Worm (Caenorhabditis elegans) whole organism, L2 larva: ENCODE data around the gene ZC266.1.

ENCODE experiments used
- C34F6.9 ChIP-seq: fragments of 150-350 bp; optimal IDR thresholded peaks from 2 replicates; lab custom pipeline; 2014; ENCODE audit warnings: missing biosample characterization, missing genetic modification characterization
- F13H6.1 ChIP-seq: sonication (generic microtip); optimal IDR thresholded peaks from 2 replicates; lab custom pipeline; 2016; ENCODE audit warnings: missing genetic modification characterization, missing compliant biosample characterization
- Y55F3AM.14 ChIP-seq: fragments of 200-800 bp; sonication (Bioruptor generic); optimal IDR thresholded peaks from 2 replicates; lab custom pipeline; 2018; ENCODE audit warnings: mild to moderate bottlenecking, missing genetic modification characterization, missing compliant biosample characterization
- aly-2 ChIP-seq: fragments of 150-350 bp; optimal IDR thresholded peaks from 2 replicates; lab custom pipeline; 2014; ENCODE audit warnings: missing biosample characterization, missing genetic modification characterization
- blmp-1 ChIP-seq: sonication (generic microtip); optimal IDR thresholded peaks from 2 replicates; lab custom pipeline; 2017; ENCODE audit warnings: missing genetic modification characterization, mild to moderate bottlenecking, missing compliant biosample characterization, antibody characterized with exemption, moderate library complexity; ENCODE audit not compliant: insufficient read depth
- ceh-82 ChIP-seq: fragments of 150-350 bp; optimal IDR thresholded peaks from 2 replicates; lab custom pipeline; 2014; ENCODE audit warnings: missing biosample characterization, missing genetic modification characterization
- crh-2 ChIP-seq: sonication (generic microtip); optimal IDR thresholded peaks from 2 replicates; lab custom pipeline; 2017; ENCODE audit warnings: missing biosample characterization, missing genetic modification characterization
- dmd-4 ChIP-seq: sonication (generic microtip); optimal IDR thresholded peaks from 2 replicates; lab custom pipeline; 2017; ENCODE audit warnings: missing biosample characterization, missing genetic modification characterization
- elt-1 ChIP-seq: fragments of 150-350 bp; optimal IDR thresholded peaks from 2 replicates; lab custom pipeline; 2014; ENCODE audit warnings: missing biosample characterization, missing genetic modification characterization
- elt-3 ChIP-seq: sonication (generic microtip); optimal IDR thresholded peaks from 2 replicates; lab custom pipeline; 2017; ENCODE audit warnings: missing biosample characterization, missing genetic modification characterization
- fos-1 ChIP-seq: fragments of 150-350 bp; optimal IDR thresholded peaks from 2 replicates; lab custom pipeline; 2014; ENCODE audit warnings: missing biosample characterization, missing genetic modification characterization
- gmeb-1 ChIP-seq: fragments of 150-350 bp; optimal IDR thresholded peaks from 2 replicates; lab custom pipeline; 2014; ENCODE audit warnings: missing biosample characterization, missing genetic modification characterization
- lin-11 ChIP-seq: fragments of 150-350 bp; sonication (generic microtip); optimal IDR thresholded peaks from 2 replicates; lab custom pipeline; 2014; ENCODE audit warnings: missing biosample characterization, missing genetic modification characterization, inconsistent platforms, mixed read lengths
- lin-39 ChIP-seq: fragments of 150-350 bp; optimal IDR thresholded peaks from 2 replicates; lab custom pipeline; 2014; ENCODE audit warnings: missing biosample characterization, missing genetic modification reagents, missing genetic modification characterization
- lsy-2 ChIP-seq, 2 experiments: fragments of 150-350 bp in 1 of 2; sonication (generic microtip) in 1 of 2; optimal IDR thresholded peaks; 2 replicates each; lab custom pipeline; 2014 to 2017; ENCODE audit warnings: missing biosample characterization in 2 of 2, missing genetic modification characterization in 2 of 2
- mab-5 ChIP-seq: fragments of 150-350 bp; optimal IDR thresholded peaks from 2 replicates; lab custom pipeline; 2014; ENCODE audit warnings: missing biosample characterization, missing genetic modification characterization
- mbf-1 ChIP-seq: sonication (generic microtip); optimal IDR thresholded peaks from 2 replicates; lab custom pipeline; 2017; ENCODE audit warnings: missing biosample characterization, missing genetic modification characterization
- mdl-1 ChIP-seq, 2 experiments: fragments of 150-350 bp in 1 of 2; sonication (generic microtip) in 1 of 2; optimal IDR thresholded peaks; 2 replicates each; lab custom pipeline; 2017; ENCODE audit warnings: missing biosample characterization in 2 of 2, missing genetic modification characterization in 2 of 2
- nhr-10 ChIP-seq: sonication (generic microtip); optimal IDR thresholded peaks from 2 replicates; lab custom pipeline; 2017; ENCODE audit warnings: missing biosample characterization, missing genetic modification characterization
- nhr-11 ChIP-seq: fragments of 150-350 bp; optimal IDR thresholded peaks from 2 replicates; lab custom pipeline; 2014; ENCODE audit warnings: missing biosample characterization, missing genetic modification characterization
- nhr-12 ChIP-seq: fragments of 150-350 bp; optimal IDR thresholded peaks from 2 replicates; lab custom pipeline; 2014; ENCODE audit warnings: missing biosample characterization, missing genetic modification characterization
- nhr-129 ChIP-seq: fragments of 150-350 bp; optimal IDR thresholded peaks from 2 replicates; lab custom pipeline; 2014; ENCODE audit warnings: missing biosample characterization, missing genetic modification characterization
- nhr-21 ChIP-seq: fragments of 150-350 bp; optimal IDR thresholded peaks from 2 replicates; lab custom pipeline; 2014; ENCODE audit warnings: missing biosample characterization, missing genetic modification characterization
- nhr-23 ChIP-seq: fragments of 150-350 bp; optimal IDR thresholded peaks from 2 replicates; lab custom pipeline; 2014; ENCODE audit warnings: missing biosample characterization, missing genetic modification reagents, missing genetic modification characterization
- nhr-237 ChIP-seq: fragments of 150-350 bp; optimal IDR thresholded peaks from 2 replicates; lab custom pipeline; 2014; ENCODE audit warnings: missing biosample characterization, missing genetic modification characterization
- nhr-6 ChIP-seq: fragments of 150-350 bp; optimal IDR thresholded peaks from 2 replicates; lab custom pipeline; 2014; ENCODE audit warnings: missing biosample characterization, missing genetic modification characterization
- nhr-77 ChIP-seq: fragments of 150-350 bp; optimal IDR thresholded peaks from 2 replicates; lab custom pipeline; 2014; ENCODE audit warnings: missing biosample characterization, missing genetic modification characterization
- peb-1 ChIP-seq: fragments of 150-350 bp; optimal IDR thresholded peaks from 2 replicates; lab custom pipeline; 2014; ENCODE audit warnings: missing biosample characterization, missing genetic modification characterization
- skn-1 ChIP-seq: sonication (generic microtip); optimal IDR thresholded peaks from 2 replicates; lab custom pipeline; 2017; ENCODE audit warnings: missing biosample characterization, missing genetic modification characterization
- sma-9 ChIP-seq, 2 experiments: fragments of 150-350 bp in 1 of 2; sonication (generic microtip) in 1 of 2; optimal IDR thresholded peaks; 2 replicates each; lab custom pipeline; 2014 to 2016; ENCODE audit warnings: missing genetic modification characterization in 2 of 2, mild to moderate bottlenecking in 1 of 2, missing biosample characterization in 1 of 2, missing compliant biosample characterization in 1 of 2, missing genetic modification reagents in 1 of 2, moderate library complexity in 1 of 2
- unc-55 ChIP-seq: fragments of 150-350 bp; sonication (generic microtip); optimal IDR thresholded peaks from 3 replicates; lab custom pipeline; 2014; ENCODE audit warnings: missing biosample characterization, missing genetic modification reagents, missing genetic modification characterization
- unc-62 ChIP-seq: fragments of 150-350 bp; optimal IDR thresholded peaks from 2 replicates; lab custom pipeline; 2014; ENCODE audit warnings: missing biosample characterization, missing genetic modification reagents, missing genetic modification characterization
- zag-1 ChIP-seq: fragments of 150-350 bp; optimal IDR thresholded peaks from 2 replicates; lab custom pipeline; 2014; ENCODE audit warnings: missing biosample characterization, missing genetic modification characterization
- ztf-1 ChIP-seq: fragments of 200-800 bp; sonication (Bioruptor generic); conservative IDR thresholded peaks from 2 replicates; pipeline ENCODE4 v1.3.6; 2022; ENCODE audit warnings: missing genetic modification characterization, missing compliant biosample characterization
- ztf-11 ChIP-seq: sonication (generic microtip); optimal IDR thresholded peaks from 2 replicates; lab custom pipeline; 2017; ENCODE audit warnings: missing biosample characterization, missing genetic modification characterization
- ztf-4 ChIP-seq: fragments of 150-350 bp; optimal IDR thresholded peaks from 2 replicates; lab custom pipeline; 2014; ENCODE audit warnings: missing biosample characterization, missing genetic modification characterization

The ZC266.1 gene

DNA sequence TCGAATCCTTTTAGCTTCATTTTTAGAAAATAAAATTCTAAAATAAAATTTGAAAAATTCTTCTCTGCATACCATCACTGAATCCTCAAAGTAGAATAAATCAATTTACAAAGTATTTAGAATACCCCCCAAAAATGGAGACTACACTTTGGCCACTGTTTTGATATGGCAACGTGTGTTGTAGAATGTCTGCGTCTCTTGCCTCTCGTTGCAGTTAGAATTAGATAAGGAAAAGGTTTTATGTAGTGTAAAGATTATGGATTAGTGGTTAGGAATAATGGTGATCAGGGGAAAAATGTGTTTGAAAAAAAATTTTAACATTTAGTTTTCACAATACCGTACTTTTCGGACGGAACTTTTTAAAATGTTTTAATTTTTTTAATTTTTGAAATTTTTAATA is 19.9 kb upstream of the ZC266.1 start, which contains the start of gene prx-6:
Gene prx-6 (minus strand): TSS at position 129 of the 400 bp plus-strand sequence.
- TF ChIP-seq crh-2 = peak; percentile 66
- TF ChIP-seq fos-1 (tag; lab: Kevin White, UChicago) = peak; percentile 41
- no peak for TF ChIP-seq ztf-11
- TF ChIP-seq C34F6.9 (tag; lab: Kevin White, UChicago) = no peak
- peak; percentile 6 for TF ChIP-seq gmeb-1 (tag; lab: Kevin White, UChicago)
- TF ChIP-seq sma-9 (GFP tag; optimal IDR thresholded peaks at IDR 0.05; lab: Kevin White, UChicago) = no peak
- no peak for TF ChIP-seq sma-9 (tag; optimal IDR thresholded peaks at IDR 0.05; lab: Kevin White, UChicago)
- TF ChIP-seq nhr-10 (tag; lab: Kevin White, UChicago) = no peak
- TF ChIP-seq, all 48 proteins: peak for 3

DNA sequence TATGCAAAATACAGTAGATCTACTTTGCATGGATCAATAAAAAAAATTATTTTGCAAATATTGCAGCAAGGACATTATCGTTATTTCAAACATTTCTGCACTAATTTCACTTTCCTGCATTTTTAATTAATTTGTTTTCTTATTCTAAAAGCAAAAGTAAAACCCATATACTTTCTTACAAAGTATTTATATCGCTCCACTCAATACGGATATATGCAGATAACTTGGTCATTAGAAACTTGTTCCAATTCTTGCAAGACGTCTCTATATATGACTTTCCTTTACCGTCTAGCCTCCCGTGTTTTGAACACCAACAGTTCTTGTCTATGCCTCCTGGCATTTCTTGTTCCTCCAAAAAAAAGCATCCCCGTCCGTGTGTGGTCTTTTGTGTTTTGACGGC is 10.4 kb upstream of the ZC266.1 start, which contains the start of gene oac-24:
Gene oac-24 (plus strand): TSS at position 301 of the 400 bp plus-strand sequence.
- TF ChIP-seq lin-11 (tag; lab: Kevin White, UChicago) = no peak
- TF ChIP-seq elt-3 = no peak
- TF ChIP-seq nhr-23 = no peak

ce11 chrV:4707646-4708045 is 7.6 kb upstream of the ZC266.1 start:
- TF ChIP-seq nhr-11 (no peak), nhr-21 (tag; lab: Kevin White, UChicago) (no peak), dmd-4 (tag; lab: Kevin White, UChicago) (no peak), zag-1 (no peak), nhr-129 (tag; lab: Kevin White, UChicago) (no peak), Y55F3AM.14 (no peak), sma-9 (GFP tag; optimal IDR thresholded peaks at IDR 0.05; lab: Kevin White, UChicago) (no peak), sma-9 (tag; optimal IDR thresholded peaks at IDR 0.05; lab: Kevin White, UChicago) (no peak), ztf-4 (tag; lab: Kevin White, UChicago) (no peak), crh-2 (no peak), lin-39 (tag; lab: Kevin White, UChicago) (no peak), nhr-6 (no peak), nhr-12 (tag; lab: Kevin White, UChicago) (no peak), peb-1 (no peak), lin-11 (tag; lab: Kevin White, UChicago) (no peak), nhr-77 (tag; lab: Kevin White, UChicago) (no peak), aly-2 (no peak), fos-1 (tag; lab: Kevin White, UChicago) (no peak), nhr-10 (tag; lab: Kevin White, UChicago) (no peak)

DNA sequence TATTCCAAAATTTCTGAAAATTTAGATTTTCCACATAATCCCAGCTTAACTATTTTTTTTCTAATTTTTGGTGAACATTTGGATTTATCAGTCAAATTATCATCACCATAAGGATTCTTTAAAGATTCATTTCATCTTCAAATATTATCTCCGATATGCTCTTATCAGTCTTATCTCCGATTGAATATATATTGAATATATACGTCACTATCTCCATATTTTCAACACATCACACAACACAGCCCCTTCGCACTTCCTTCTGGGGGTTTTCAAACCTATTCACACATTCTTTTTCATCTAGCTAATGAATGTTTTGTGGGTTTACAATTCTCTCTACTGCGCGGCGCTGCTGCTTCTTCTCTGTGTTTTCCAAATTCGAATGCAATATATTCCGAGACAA is 1.4 kb downstream of the ZC266.1 start:
- TF ChIP-seq blmp-1 (tag; lab: Kevin White, UChicago) (no peak), unc-55 (no peak), peb-1 (no peak), nhr-21 (tag; lab: Kevin White, UChicago) (no peak), mbf-1 (tag; lab: Kevin White, UChicago) (no peak), elt-1 (no peak), fos-1 (tag; lab: Kevin White, UChicago) (no peak), gmeb-1 (tag; lab: Kevin White, UChicago) (no peak), lsy-2 (tag; optimal IDR thresholded peaks at IDR 0.05; lab: Kevin White, UChicago) (no peak), nhr-10 (tag; lab: Kevin White, UChicago) (no peak), skn-1 (tag; lab: Kevin White, UChicago) (no peak), ztf-11 (no peak), ceh-82 (tag; lab: Kevin White, UChicago) (no peak), C34F6.9 (tag; lab: Kevin White, UChicago) (no peak), unc-62 (GFP tag; lab: Kevin White, UChicago) (no peak), nhr-11 (no peak), mdl-1 (tag; optimal IDR thresholded peaks at IDR 0.05; lab: Kevin White, UChicago) (no peak)

- TF ChIP-seq C34F6.9 (tag; lab: Kevin White, UChicago) (peak; percentile 8), nhr-23 (peak; percentile 23), nhr-6 (no peak), F13H6.1 (tag; lab: Kevin White, UChicago) (peak; percentile 33), aly-2 (no peak), elt-1 (peak; percentile 10), mab-5 (peak; percentile 20), ztf-1 (GFP tag; lab: Robert Waterston, UW) (no peak), Y55F3AM.14 (peak; percentile 49), ceh-82 (tag; lab: Kevin White, UChicago) (no peak), ztf-4 (tag; lab: Kevin White, UChicago) (peak; percentile 6), lsy-2 (tag; optimal IDR thresholded peaks at IDR 0.05; lab: Kevin White, UChicago) (peak in 1 of 2 experiments; percentile 20), unc-55 (peak; percentile 26), nhr-237 (tag; lab: Kevin White, UChicago) (no peak), nhr-129 (tag; lab: Kevin White, UChicago) (peak; percentile 29)
Observed at ce11 chrV:4694466-4695092, 5.5 kb downstream of the ZC266.1 start.
